Fruit fly (Drosophila melanogaster): ENCODE results near the gene CG7365.

- TF ChIP-seq h (GFP tag; optimal IDR thresholded peaks at IDR 0.05), result no peak
- no peak for TF ChIP-seq usp (GFP tag; optimal IDR thresholded peaks at IDR 0.05)
- no peak for TF ChIP-seq OdsH (GFP tag; optimal IDR thresholded peaks at IDR 0.05)
- TF ChIP-seq Hr78 (GFP tag; optimal IDR thresholded peaks at IDR 0.05), result no peak
These were observed 15.7 kb downstream of the CG7365 start, which contains the start of gene Ir76b for dm6 chr3L:20111434-20111833.

Measured in whole organism, wandering third instar larva.